Worm (Caenorhabditis elegans) whole organism, young adult: ENCODE measurements around the gene smc-5.

Experiments used
- B0336.3 ChIP-seq: fragments of 200-800 bp; sonication (Bioruptor generic); IDR thresholded peaks from 2 replicates; pipeline ENCODE4 v1.3.6; 2022; ENCODE audit warnings: missing genetic modification characterization, missing compliant biosample characterization
- C06A6.2 ChIP-seq: fragments of 200-800 bp; sonication (Bioruptor generic); conservative IDR thresholded peaks from 2 replicates; pipeline ENCODE4 v1.3.6; 2022; ENCODE audit warnings: missing genetic modification characterization, missing compliant biosample characterization
- C17E4.6 ChIP-seq: fragments of 200-800 bp; sonication (Bioruptor generic); IDR thresholded peaks from 2 replicates; pipeline ENCODE4 v1.3.6; 2022; ENCODE audit warnings: missing genetic modification reagents, missing genetic modification characterization, missing compliant biosample characterization
- D2030.7 ChIP-seq: fragments of 200-800 bp; sonication (Bioruptor generic); IDR thresholded peaks from 2 replicates; pipeline ENCODE4 v1.3.6; 2022; ENCODE audit warnings: missing genetic modification reagents, missing genetic modification characterization, missing compliant biosample characterization
- F10E7.11 ChIP-seq: sonication (generic microtip); optimal IDR thresholded peaks from 2 replicates; lab custom pipeline; 2017; ENCODE audit warnings: mild to moderate bottlenecking, missing genetic modification characterization, moderate library complexity, missing compliant biosample characterization
- F22D6.2 ChIP-seq: sonication (generic microtip); optimal IDR thresholded peaks from 2 replicates; lab custom pipeline; 2016; ENCODE audit warnings: mild to moderate bottlenecking, missing genetic modification characterization, missing compliant biosample characterization
- F52B5.7 ChIP-seq: sonication (generic microtip); optimal IDR thresholded peaks from 2 replicates; lab custom pipeline; 2016; ENCODE audit warnings: mild to moderate bottlenecking, missing genetic modification characterization, missing compliant biosample characterization
- F57A8.1 ChIP-seq: fragments of 200-800 bp; sonication (Bioruptor generic); optimal IDR thresholded peaks from 2 replicates; lab custom pipeline; 2018; ENCODE audit warnings: mild to moderate bottlenecking, missing genetic modification characterization, moderate library complexity, missing compliant biosample characterization
- T07F8.4 ChIP-seq: sonication (generic microtip); optimal IDR thresholded peaks from 2 replicates; lab custom pipeline; 2016; ENCODE audit warnings: mild to moderate bottlenecking, missing genetic modification characterization, moderate library complexity, missing compliant biosample characterization
- Y67H2A.10 ChIP-seq: fragments of 200-800 bp; sonication (Bioruptor generic); conservative IDR thresholded peaks from 2 replicates; pipeline ENCODE4 v1.3.6; 2022; ENCODE audit warnings: missing genetic modification reagents, missing genetic modification characterization, missing compliant biosample characterization
- Y79H2A.3 ChIP-seq: fragments of 200-800 bp; sonication (Bioruptor generic); conservative IDR thresholded peaks from 2 replicates; pipeline ENCODE4 v1.3.6; 2022; ENCODE audit warnings: missing genetic modification reagents, missing genetic modification characterization, missing compliant biosample characterization
- Y95B8A.8 ChIP-seq: fragments of 200-800 bp; sonication (Bioruptor generic); IDR thresholded peaks from 2 replicates; pipeline ENCODE4 v1.3.6; 2022; ENCODE audit warnings: missing genetic modification reagents, missing genetic modification characterization, missing compliant biosample characterization
- aptf-2 ChIP-seq: fragments of 200-800 bp; sonication (Bioruptor generic); conservative IDR thresholded peaks from 2 replicates; pipeline ENCODE4 v1.3.6; 2022; ENCODE audit warnings: missing genetic modification reagents, missing genetic modification characterization, missing compliant biosample characterization
- atf-7 ChIP-seq: sonication (generic microtip); optimal IDR thresholded peaks from 2 replicates; lab custom pipeline; 2017; ENCODE audit warnings: mild to moderate bottlenecking, missing genetic modification characterization, missing compliant biosample characterization
- attf-6 ChIP-seq: fragments of 200-800 bp; sonication (Bioruptor generic); IDR thresholded peaks from 2 replicates; pipeline ENCODE4 v1.3.6; 2022; ENCODE audit warnings: missing genetic modification reagents, missing genetic modification characterization, missing compliant biosample characterization
- bed-2 ChIP-seq: fragments of 200-800 bp; sonication (Bioruptor generic); IDR thresholded peaks from 2 replicates; pipeline ENCODE4 v1.3.6; 2022; ENCODE audit warnings: missing genetic modification reagents, missing genetic modification characterization, missing compliant biosample characterization
- ceh-58 ChIP-seq: fragments of 200-800 bp; sonication (Bioruptor generic); IDR thresholded peaks from 2 replicates; pipeline ENCODE4 v1.3.6; 2022; ENCODE audit warnings: missing genetic modification characterization, missing compliant biosample characterization
- ceh-79 ChIP-seq: sonication (generic microtip); optimal IDR thresholded peaks from 2 replicates; lab custom pipeline; 2017; ENCODE audit warnings: mild to moderate bottlenecking, missing genetic modification characterization, missing compliant biosample characterization
- ceh-91 ChIP-seq: fragments of 200-800 bp; sonication (Bioruptor generic); IDR thresholded peaks from 2 replicates; pipeline ENCODE4 v1.3.6; 2022; ENCODE audit warnings: missing genetic modification reagents, missing genetic modification characterization, missing compliant biosample characterization
- dpl-1 ChIP-seq: fragments of 150-350 bp; optimal IDR thresholded peaks from 2 replicates; lab custom pipeline; 2014; ENCODE audit warnings: missing biosample characterization, missing genetic modification reagents, missing genetic modification characterization
- egl-44 ChIP-seq: fragments of 200-800 bp; sonication (Bioruptor generic); IDR thresholded peaks from 2 replicates; pipeline ENCODE4 v1.3.6; 2022; ENCODE audit warnings: missing genetic modification reagents, missing genetic modification characterization, missing compliant biosample characterization
- egrh-3 ChIP-seq: fragments of 200-800 bp; sonication (Bioruptor generic); IDR thresholded peaks from 2 replicates; pipeline ENCODE4 v1.3.6; 2022; ENCODE audit warnings: missing genetic modification reagents, missing genetic modification characterization, missing compliant biosample characterization
- him-1 ChIP-seq: sonication (generic microtip); optimal IDR thresholded peaks from 2 replicates; lab custom pipeline; 2016; ENCODE audit warnings: missing genotype, missing genetic modification reagents, missing genetic modification characterization, missing compliant biosample characterization
- hlh-12 ChIP-seq: sonication (generic microtip); optimal IDR thresholded peaks from 2 replicates; lab custom pipeline; 2016; ENCODE audit warnings: missing genetic modification characterization, missing compliant biosample characterization
- hmg-20 ChIP-seq: fragments of 200-800 bp; sonication (Bioruptor generic); IDR thresholded peaks from 2 replicates; pipeline ENCODE4 v1.3.6; 2022; ENCODE audit warnings: missing genetic modification reagents, missing genetic modification characterization, missing compliant biosample characterization
- let-526 ChIP-seq: fragments of 200-800 bp; sonication (Bioruptor generic); IDR thresholded peaks from 2 replicates; pipeline ENCODE4 v1.3.6; 2022; ENCODE audit warnings: missing genetic modification reagents, missing genetic modification characterization, missing compliant biosample characterization
- let-607 ChIP-seq, 2 experiments: fragments of 200-800 bp in 1 of 2; sonication (Bioruptor generic) in 1 of 2; sonication (generic microtip) in 1 of 2; optimal IDR thresholded peaks; 2 replicates each; lab custom pipeline; 2016 to 2018; ENCODE audit warnings: mild to moderate bottlenecking in 2 of 2, missing compliant biosample characterization in 2 of 2, missing genetic modification characterization in 2 of 2, moderate library complexity in 2 of 2, missing genotype in 1 of 2
- madf-3 ChIP-seq: fragments of 200-800 bp; sonication (Bioruptor generic); IDR thresholded peaks from 2 replicates; pipeline ENCODE4 v1.3.6; 2022; ENCODE audit warnings: missing genetic modification reagents, missing genetic modification characterization, missing compliant biosample characterization
- madf-8 ChIP-seq: fragments of 200-800 bp; sonication (Bioruptor generic); conservative IDR thresholded peaks from 2 replicates; pipeline ENCODE4 v1.3.6; 2022; ENCODE audit warnings: missing genetic modification reagents, missing genetic modification characterization, missing compliant biosample characterization
- nhr-120 ChIP-seq: fragments of 200-800 bp; sonication (Bioruptor generic); IDR thresholded peaks from 2 replicates; pipeline ENCODE4 v1.3.6; 2022; ENCODE audit warnings: missing genetic modification characterization, missing compliant biosample characterization
- nhr-179 ChIP-seq: sonication (generic microtip); optimal IDR thresholded peaks from 2 replicates; lab custom pipeline; 2016; ENCODE audit warnings: mild to moderate bottlenecking, missing genetic modification characterization, missing compliant biosample characterization
- nhr-80 ChIP-seq: sonication (generic microtip); optimal IDR thresholded peaks from 2 replicates; lab custom pipeline; 2016; ENCODE audit warnings: missing genetic modification characterization, missing compliant biosample characterization
- pbrm-1 ChIP-seq: fragments of 200-800 bp; sonication (Bioruptor generic); IDR thresholded peaks from 2 replicates; pipeline ENCODE4 v1.3.6; 2022; ENCODE audit warnings: missing genetic modification reagents, missing genetic modification characterization, missing compliant biosample characterization
- rcor-1 ChIP-seq: fragments of 200-800 bp; sonication (Bioruptor generic); IDR thresholded peaks from 2 replicates; pipeline ENCODE4 v1.3.6; 2022; ENCODE audit warnings: missing genetic modification reagents, missing genetic modification characterization, missing compliant biosample characterization
- sdz-38 ChIP-seq: sonication (generic microtip); optimal IDR thresholded peaks from 2 replicates; lab custom pipeline; 2016; ENCODE audit warnings: missing genotype, missing genetic modification characterization, missing compliant biosample characterization
- snpc-1.3 ChIP-seq: sonication (generic microtip); optimal IDR thresholded peaks from 2 replicates; lab custom pipeline; 2017; ENCODE audit warnings: missing genetic modification characterization, mild to moderate bottlenecking, missing compliant biosample characterization, antibody characterized with exemption, moderate library complexity, missing genotype, missing genetic modification reagents; ENCODE audit not compliant: insufficient read depth
- snpc-3.4 ChIP-seq: sonication (generic microtip); optimal IDR thresholded peaks from 2 replicates; lab custom pipeline; 2017; ENCODE audit warnings: missing genetic modification characterization, mild to moderate bottlenecking, missing compliant biosample characterization, antibody characterized with exemption, moderate library complexity, missing genotype, missing genetic modification reagents
- snpc-4 ChIP-seq, 5 experiments: fragments of 150-350 bp in 1 of 5; sonication (generic microtip) in 4 of 5; optimal IDR thresholded peaks; 2 replicates each; lab custom pipeline; 2014 to 2018; ENCODE audit warnings: missing genetic modification characterization in 5 of 5, missing biosample characterization in 3 of 5, antibody characterized with exemption in 2 of 5, mild to moderate bottlenecking in 2 of 5, missing compliant biosample characterization in 2 of 5, missing genotype in 2 of 5, moderate library complexity in 2 of 5, missing genetic modification reagents in 1 of 5
- somi-1 ChIP-seq: fragments of 200-800 bp; sonication (Bioruptor generic); optimal IDR thresholded peaks from 2 replicates; lab custom pipeline; 2018; ENCODE audit warnings: mild to moderate bottlenecking, missing genetic modification characterization, missing compliant biosample characterization
- sptf-2 ChIP-seq: fragments of 200-800 bp; sonication (Bioruptor generic); optimal IDR thresholded peaks from 2 replicates; lab custom pipeline; 2018; ENCODE audit warnings: mild to moderate bottlenecking, missing genetic modification characterization, missing compliant biosample characterization
- tbp1 ChIP-seq: fragments of 200-800 bp; sonication (Bioruptor generic); optimal IDR thresholded peaks from 2 replicates; lab custom pipeline; 2018; ENCODE audit warnings: mild to moderate bottlenecking, missing genetic modification characterization, missing compliant biosample characterization
- tlf-1 ChIP-seq: fragments of 200-800 bp; sonication (Bioruptor generic); optimal IDR thresholded peaks from 2 replicates; lab custom pipeline; 2018; ENCODE audit warnings: mild to moderate bottlenecking, missing genetic modification characterization, missing compliant biosample characterization
- unc-130 ChIP-seq: sonication (generic microtip); optimal IDR thresholded peaks from 2 replicates; lab custom pipeline; 2016; ENCODE audit warnings: missing genetic modification reagents, missing genetic modification characterization, missing compliant biosample characterization
- xnd-1 ChIP-seq: sonication (generic microtip); optimal IDR thresholded peaks from 2 replicates; lab custom pipeline; 2016; ENCODE audit warnings: missing genotype, missing genetic modification reagents, missing genetic modification characterization, missing compliant biosample characterization
- zfh-2 ChIP-seq: fragments of 200-800 bp; sonication (Bioruptor generic); conservative IDR thresholded peaks from 2 replicates; pipeline ENCODE4 v1.3.6; 2022; ENCODE audit warnings: missing genetic modification reagents, missing genetic modification characterization, missing compliant biosample characterization
- ztf-18 ChIP-seq: sonication (generic microtip); optimal IDR thresholded peaks from 2 replicates; lab custom pipeline; 2016; ENCODE audit warnings: missing genotype, mild to moderate bottlenecking, missing genetic modification characterization, missing compliant biosample characterization
- ztf-26 ChIP-seq: sonication (generic microtip); optimal IDR thresholded peaks from 2 replicates; lab custom pipeline; 2017; ENCODE audit warnings: missing genetic modification characterization, missing compliant biosample characterization
- ztf-3 ChIP-seq: fragments of 200-800 bp; sonication (Bioruptor generic); optimal IDR thresholded peaks from 2 replicates; lab custom pipeline; 2018; ENCODE audit warnings: mild to moderate bottlenecking, missing genetic modification characterization, missing compliant biosample characterization

The smc-5 gene

DNA sequence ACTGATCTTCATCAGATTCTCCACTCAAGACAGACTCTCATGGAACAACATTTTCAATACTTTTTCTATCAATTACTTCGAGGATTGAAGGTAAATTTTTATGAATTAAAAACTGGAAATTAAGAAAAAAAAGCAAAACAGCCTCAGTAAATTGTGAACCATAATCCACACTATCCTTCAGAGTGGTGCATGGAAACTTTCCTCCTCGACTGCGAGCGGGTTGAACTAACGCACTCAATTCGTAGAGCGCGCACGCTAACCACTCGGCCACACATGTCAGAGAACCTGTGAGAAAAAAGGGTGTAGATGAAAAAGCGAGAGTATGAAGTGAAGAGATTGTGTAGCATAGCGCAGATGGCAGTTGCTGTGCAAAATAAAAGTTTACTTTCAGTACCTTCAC lies 43.1 kb downstream of the smc-5 start (continued):
- TF ChIP-seq C06A6.2 (GFP tag; lab: Robert Waterston, UW): 0 out of 2 replicates have a peak, but pooled peaks have one; percentile 56
- peak; percentile 80 for TF ChIP-seq D2030.7
- peak; percentile 70 for TF ChIP-seq let-526
- TF ChIP-seq aptf-2 (GFP tag; lab: Robert Waterston, UW): 0 out of 2 replicates have a peak, but pooled peaks have one; percentile 56
- peak; percentile 71 for TF ChIP-seq attf-6
- no peak for TF ChIP-seq ceh-58 (GFP tag; lab: Robert Waterston, UW)
- peak; percentile 56 for TF ChIP-seq egrh-3 (GFP tag; lab: Robert Waterston, UW)
- TF ChIP-seq Y67H2A.10 (GFP tag; lab: Robert Waterston, UW): 0 out of 2 replicates have a peak, but pooled peaks have one; percentile 8
- peak; percentile 87 for TF ChIP-seq somi-1
- TF ChIP-seq Y79H2A.3 (GFP tag; lab: Robert Waterston, UW): peak; percentile 67; the same call in 1 of the 2 replicates
- peak; percentile 90 for TF ChIP-seq snpc-3.4 (tag; lab: Kevin White, UChicago)
- peak; percentile 34 to 68 for TF ChIP-seq let-607 (tag; optimal IDR thresholded peaks at IDR 0.05; lab: Kevin White, UChicago)
- TF ChIP-seq xnd-1 (tag; lab: Kevin White, UChicago): peak; percentile 13
- TF ChIP-seq B0336.3 (GFP tag; lab: Robert Waterston, UW): peak; percentile 86
- peak; percentile 54 for TF ChIP-seq F22D6.2 (tag; lab: Kevin White, UChicago)
- TF ChIP-seq F57A8.1: peak; percentile 73
- peak; percentile 98 for TF ChIP-seq him-1 (tag; lab: Kevin White, UChicago)
- peak; percentile 71 for TF ChIP-seq unc-130 (GFP tag; lab: Kevin White, UChicago)
- TF ChIP-seq atf-7 (tag; lab: Kevin White, UChicago): peak; percentile 63
- peak; percentile 75 for TF ChIP-seq nhr-179
- peak; percentile 63 for TF ChIP-seq C17E4.6 (GFP tag; lab: Robert Waterston, UW)
- no peak for TF ChIP-seq bed-2
- TF ChIP-seq rcor-1 (GFP tag; lab: Robert Waterston, UW): peak; percentile 82
- TF ChIP-seq ceh-91 (GFP tag; lab: Robert Waterston, UW): no peak
- peak; percentile 98 for TF ChIP-seq tbp1 (GFP tag; lab: Kevin White, UChicago)
- TF ChIP-seq ceh-79 (tag; lab: Kevin White, UChicago): peak; percentile 70
- TF ChIP-seq sdz-38 (tag; lab: Kevin White, UChicago): no peak
- TF ChIP-seq nhr-80: peak; percentile 54
- TF ChIP-seq hlh-12: peak; percentile 78
- peak; percentile 82 for TF ChIP-seq F52B5.7 (tag; lab: Kevin White, UChicago)
- peak; percentile 81; the same call in 1 of the 2 replicates for TF ChIP-seq madf-3
- TF ChIP-seq pbrm-1 (GFP tag; lab: Robert Waterston, UW): peak; percentile 85
- peak; percentile 1 for TF ChIP-seq dpl-1 (GFP tag; lab: Kevin White, UChicago)
- TF ChIP-seq zfh-2 (GFP tag; lab: Robert Waterston, UW): no peak
- TF ChIP-seq snpc-1.3 (tag; lab: Kevin White, UChicago): peak; percentile 89
- TF ChIP-seq F10E7.11 (tag; lab: Kevin White, UChicago): peak; percentile 79
- TF ChIP-seq snpc-4 (GFP tag; optimal IDR thresholded peaks at IDR 0.05; lab: Kevin White, UChicago): peak; percentile 80
- peak; percentile 26 to 87 (median 74) for TF ChIP-seq snpc-4 (tag; optimal IDR thresholded peaks at IDR 0.05; lab: Kevin White, UChicago)
- peak; percentile 86 for TF ChIP-seq ztf-26 (tag; lab: Kevin White, UChicago)
- peak; percentile 64 for TF ChIP-seq hmg-20
- peak; percentile 90 for TF ChIP-seq egl-44
- TF ChIP-seq ztf-18: peak; percentile 81
- peak; percentile 36 for TF ChIP-seq tlf-1 (GFP tag; lab: Kevin White, UChicago)
- no peak for TF ChIP-seq ztf-3 (GFP tag; lab: Kevin White, UChicago)
- peak; percentile 75 for TF ChIP-seq sptf-2 (GFP tag; lab: Kevin White, UChicago)
- no peak for TF ChIP-seq Y95B8A.8 (GFP tag; lab: Robert Waterston, UW)
- peak; percentile 73 for TF ChIP-seq T07F8.4 (tag; lab: Kevin White, UChicago)
- 0 out of 2 replicates have a peak, but pooled peaks have one; percentile 82 for TF ChIP-seq nhr-120 (GFP tag; lab: Robert Waterston, UW)
- peak; percentile 24; the same call in 1 of the 2 replicates for TF ChIP-seq madf-8 (GFP tag; lab: Robert Waterston, UW)
